Worm (Caenorhabditis elegans): ENCODE results near the gene cacn-1.

- TF ChIP-seq him-1 (tag; optimal IDR thresholded peaks at IDR 0.05) (no peak), W03F9.2 (tag; optimal IDR thresholded peaks at IDR 0.05) (no peak)
These were observed 46.1 kb downstream of the cacn-1 start for ce11 chrII:14095875-14096274.
